Fruit fly (Drosophila melanogaster): ENCODE results near the gene Mfap1.

DNA sequence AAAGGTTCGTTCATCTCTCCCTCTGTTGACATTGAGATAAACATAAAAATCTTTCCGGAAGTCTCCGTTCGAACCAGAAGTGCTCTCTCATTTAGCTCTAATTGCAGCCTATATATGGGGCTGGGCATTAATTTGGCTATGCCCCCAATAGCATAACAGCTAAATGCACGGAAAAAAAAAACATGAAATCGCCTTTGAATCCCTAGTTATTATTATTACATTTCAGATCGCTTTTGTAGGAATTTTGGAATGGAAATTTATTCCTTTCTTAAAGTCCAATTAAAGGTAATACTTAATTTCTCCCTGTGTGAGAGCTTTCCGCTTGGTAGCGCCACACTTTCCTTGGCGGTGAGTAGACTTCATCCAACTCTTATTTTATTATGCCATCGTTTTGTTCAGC is 34.7 kb upstream of the Mfap1 start:
- TF ChIP-seq CG8478 (optimal IDR thresholded peaks at IDR 0.05) (no peak), CTCF (optimal IDR thresholded peaks at IDR 0.05) (no peak)

Data from S2 (cell line).